Worm (Caenorhabditis elegans) whole organism, young adult: ENCODE measurements around the gene tre-3.
A peak's percentile ranks its signal among the peaks of the same experiment; 100 is the strongest.

Source experiments
- B0035.1 ChIP-seq: sonication (generic microtip); optimal IDR thresholded peaks from 2 replicates; lab custom pipeline; 2016; ENCODE audit warnings: missing genetic modification characterization, mild to moderate bottlenecking, missing compliant biosample characterization, missing genotype, missing genetic modification reagents
- D2030.7 ChIP-seq: fragments of 200-800 bp; sonication (Bioruptor generic); IDR thresholded peaks from 2 replicates; pipeline ENCODE4 v1.3.6; 2022; ENCODE audit warnings: missing genetic modification reagents, missing genetic modification characterization, missing compliant biosample characterization
- F37B4.10 ChIP-seq: fragments of 200-800 bp; sonication (Bioruptor generic); IDR thresholded peaks from 2 replicates; pipeline ENCODE4 v1.3.6; 2022; ENCODE audit warnings: missing genetic modification characterization, missing compliant biosample characterization
- F49E8.2 ChIP-seq: sonication (generic microtip); optimal IDR thresholded peaks from 3 replicates; lab custom pipeline; 2017; ENCODE audit warnings: missing genetic modification characterization, mild to moderate bottlenecking, missing compliant biosample characterization, antibody characterized with exemption, moderate library complexity; ENCODE audit not compliant: insufficient read depth
- T26A5.8 ChIP-seq: sonication (generic microtip); optimal IDR thresholded peaks from 2 replicates; lab custom pipeline; 2016; ENCODE audit warnings: missing genetic modification characterization, missing compliant biosample characterization
- Y56A3A.18 ChIP-seq: fragments of 200-800 bp; sonication (Bioruptor generic); IDR thresholded peaks from 2 replicates; pipeline ENCODE4 v1.3.6; 2022; ENCODE audit warnings: missing genetic modification reagents, missing genetic modification characterization, missing compliant biosample characterization
- attf-6 ChIP-seq: fragments of 200-800 bp; sonication (Bioruptor generic); IDR thresholded peaks from 2 replicates; pipeline ENCODE4 v1.3.6; 2022; ENCODE audit warnings: missing genetic modification reagents, missing genetic modification characterization, missing compliant biosample characterization
- bed-1 ChIP-seq: fragments of 200-800 bp; sonication (Bioruptor generic); IDR thresholded peaks from 2 replicates; pipeline ENCODE4 v1.3.6; 2022; ENCODE audit warnings: missing genetic modification reagents, missing genetic modification characterization, missing compliant biosample characterization
- ccch-3 ChIP-seq: fragments of 200-800 bp; sonication (Bioruptor generic); optimal IDR thresholded peaks from 2 replicates; lab custom pipeline; 2018; ENCODE audit warnings: mild to moderate bottlenecking, missing genetic modification characterization, missing compliant biosample characterization
- cebp-2 ChIP-seq: fragments of 200-800 bp; sonication (Bioruptor generic); IDR thresholded peaks from 2 replicates; pipeline ENCODE4 v1.3.6; 2022; ENCODE audit warnings: missing genetic modification characterization, missing compliant biosample characterization
- ceh-40 ChIP-seq: fragments of 200-800 bp; sonication (Bioruptor generic); IDR thresholded peaks from 2 replicates; pipeline ENCODE4 v1.3.6; 2022; ENCODE audit warnings: missing genetic modification characterization, missing compliant biosample characterization
- ceh-58 ChIP-seq: fragments of 200-800 bp; sonication (Bioruptor generic); IDR thresholded peaks from 2 replicates; pipeline ENCODE4 v1.3.6; 2022; ENCODE audit warnings: missing genetic modification characterization, missing compliant biosample characterization
- ceh-79 ChIP-seq: sonication (generic microtip); optimal IDR thresholded peaks from 2 replicates; lab custom pipeline; 2017; ENCODE audit warnings: mild to moderate bottlenecking, missing genetic modification characterization, missing compliant biosample characterization
- ceh-91 ChIP-seq: fragments of 200-800 bp; sonication (Bioruptor generic); IDR thresholded peaks from 2 replicates; pipeline ENCODE4 v1.3.6; 2022; ENCODE audit warnings: missing genetic modification reagents, missing genetic modification characterization, missing compliant biosample characterization
- egl-44 ChIP-seq: fragments of 200-800 bp; sonication (Bioruptor generic); IDR thresholded peaks from 2 replicates; pipeline ENCODE4 v1.3.6; 2022; ENCODE audit warnings: missing genetic modification reagents, missing genetic modification characterization, missing compliant biosample characterization
- ets-4 ChIP-seq: fragments of 200-800 bp; sonication (Bioruptor generic); optimal IDR thresholded peaks from 2 replicates; lab custom pipeline; 2018; ENCODE audit warnings: mild to moderate bottlenecking, missing genetic modification characterization, missing compliant biosample characterization
- hmg-1.2 ChIP-seq: fragments of 200-800 bp; sonication (Bioruptor generic); IDR thresholded peaks from 2 replicates; pipeline ENCODE4 v1.3.6; 2022; ENCODE audit warnings: missing genetic modification reagents, missing genetic modification characterization, missing compliant biosample characterization
- hmg-20 ChIP-seq: fragments of 200-800 bp; sonication (Bioruptor generic); IDR thresholded peaks from 2 replicates; pipeline ENCODE4 v1.3.6; 2022; ENCODE audit warnings: missing genetic modification reagents, missing genetic modification characterization, missing compliant biosample characterization
- hrde-1 ChIP-seq: sonication (generic microtip); optimal IDR thresholded peaks from 2 replicates; lab custom pipeline; 2016; ENCODE audit warnings: missing genetic modification characterization, mild to moderate bottlenecking, missing compliant biosample characterization, moderate library complexity, missing genotype, missing genetic modification reagents, borderline replicate concordance
- hsf-1 ChIP-seq: fragments of 200-800 bp; sonication (Bioruptor generic); IDR thresholded peaks from 2 replicates; pipeline ENCODE4 v1.3.6; 2022; ENCODE audit warnings: missing genetic modification reagents, missing genetic modification characterization, missing compliant biosample characterization
- lin-26 ChIP-seq: fragments of 200-800 bp; sonication (Bioruptor generic); IDR thresholded peaks from 2 replicates; pipeline ENCODE4 v1.3.6; 2022; ENCODE audit warnings: missing genetic modification reagents, missing genetic modification characterization, missing compliant biosample characterization
- lin-35 ChIP-seq, 3 experiments: fragments of 150-350 bp in 2 of 3; sonication (generic microtip) in 1 of 3; optimal IDR thresholded peaks; 2 replicates each; lab custom pipeline; 2014 to 2018; ENCODE audit warnings: missing biosample characterization in 3 of 3, missing genetic modification characterization in 3 of 3, missing genetic modification reagents in 3 of 3
- madf-3 ChIP-seq: fragments of 200-800 bp; sonication (Bioruptor generic); IDR thresholded peaks from 2 replicates; pipeline ENCODE4 v1.3.6; 2022; ENCODE audit warnings: missing genetic modification reagents, missing genetic modification characterization, missing compliant biosample characterization
- madf-8 ChIP-seq: fragments of 200-800 bp; sonication (Bioruptor generic); conservative IDR thresholded peaks from 2 replicates; pipeline ENCODE4 v1.3.6; 2022; ENCODE audit warnings: missing genetic modification reagents, missing genetic modification characterization, missing compliant biosample characterization
- mes-4 ChIP-seq: sonication (generic microtip); optimal IDR thresholded peaks from 2 replicates; lab custom pipeline; 2016; ENCODE audit warnings: missing genotype, missing genetic modification characterization, missing compliant biosample characterization
- nhr-120 ChIP-seq: fragments of 200-800 bp; sonication (Bioruptor generic); IDR thresholded peaks from 2 replicates; pipeline ENCODE4 v1.3.6; 2022; ENCODE audit warnings: missing genetic modification characterization, missing compliant biosample characterization
- nhr-27 ChIP-seq: fragments of 200-800 bp; sonication (Bioruptor generic); optimal IDR thresholded peaks from 2 replicates; lab custom pipeline; 2018; ENCODE audit warnings: mild to moderate bottlenecking, missing genetic modification characterization, moderate library complexity, missing compliant biosample characterization
- nhr-80 ChIP-seq: sonication (generic microtip); optimal IDR thresholded peaks from 2 replicates; lab custom pipeline; 2016; ENCODE audit warnings: missing genetic modification characterization, missing compliant biosample characterization
- rec-8 ChIP-seq, 2 experiments: sonication (generic microtip); optimal IDR thresholded peaks; 2 replicates each; lab custom pipeline; 2016; ENCODE audit warnings: mild to moderate bottlenecking in 2 of 2, missing genetic modification characterization in 2 of 2, missing genetic modification reagents in 2 of 2, missing genotype in 2 of 2, missing biosample characterization in 1 of 2, missing compliant biosample characterization in 1 of 2, moderate library complexity in 1 of 2
- somi-1 ChIP-seq: fragments of 200-800 bp; sonication (Bioruptor generic); optimal IDR thresholded peaks from 2 replicates; lab custom pipeline; 2018; ENCODE audit warnings: mild to moderate bottlenecking, missing genetic modification characterization, missing compliant biosample characterization
- unc-62 ChIP-seq: fragments of 150-350 bp; optimal IDR thresholded peaks from 2 replicates; lab custom pipeline; 2014; ENCODE audit warnings: missing biosample characterization, missing genetic modification reagents, missing genetic modification characterization
- zim-3 ChIP-seq: sonication (generic microtip); optimal IDR thresholded peaks from 2 replicates; lab custom pipeline; 2017; ENCODE audit warnings: mild to moderate bottlenecking, missing genetic modification characterization, moderate library complexity, missing compliant biosample characterization
- ztf-28 ChIP-seq: fragments of 200-800 bp; sonication (Bioruptor generic); IDR thresholded peaks from 2 replicates; pipeline ENCODE4 v1.3.6; 2022; ENCODE audit warnings: missing genetic modification reagents, missing genetic modification characterization, missing compliant biosample characterization

Gene tre-3

DNA sequence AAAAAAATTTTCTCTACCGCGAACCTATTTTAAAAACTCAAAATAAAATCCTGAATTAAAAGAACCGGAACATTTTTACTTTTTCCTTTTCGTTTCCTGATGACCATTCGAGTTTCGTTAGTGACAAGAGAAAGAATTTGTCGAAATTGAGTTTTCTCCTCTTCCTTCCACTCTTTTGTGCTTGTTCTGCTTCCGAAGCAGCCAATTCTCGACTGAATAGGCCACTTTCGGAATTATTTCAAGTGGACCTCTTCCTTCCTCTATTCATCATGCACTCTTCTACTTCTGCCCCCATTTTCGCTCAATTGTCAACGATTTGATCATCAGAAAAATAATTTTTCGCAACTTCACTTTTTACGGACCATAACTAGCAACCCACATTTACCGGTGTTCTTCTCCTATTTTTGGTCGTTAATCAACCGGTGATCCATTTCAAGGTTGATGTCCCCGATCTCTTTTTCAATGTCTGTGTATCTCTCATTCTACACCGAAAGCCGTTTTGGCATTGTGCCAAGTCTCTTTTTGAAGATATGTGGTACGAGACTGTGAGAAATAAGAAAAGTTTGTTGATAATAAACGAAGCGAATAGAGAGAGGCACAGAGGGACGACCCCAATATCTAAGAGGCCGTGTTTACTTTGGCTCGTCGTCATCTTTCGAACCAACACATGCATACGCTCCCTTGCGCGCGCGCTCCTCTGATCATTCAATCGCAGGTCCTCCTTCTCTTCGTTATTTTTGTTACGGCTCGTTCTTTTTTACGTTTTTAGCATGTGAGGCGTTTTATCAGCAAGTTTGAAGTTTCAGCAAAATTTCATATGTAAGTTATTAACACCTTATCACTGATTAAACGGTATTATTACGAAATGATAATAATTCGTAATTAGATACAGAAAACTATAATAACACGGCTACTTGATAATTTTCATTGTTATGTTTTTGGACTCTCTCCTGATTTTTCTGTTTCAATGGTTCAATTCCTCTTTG is 40.8 kb downstream of the tre-3 start:
- no peak for TF ChIP-seq somi-1 (GFP tag; lab: Kevin White, UChicago)
- TF ChIP-seq cebp-2, result no peak
- TF ChIP-seq ceh-40 (GFP tag; lab: Robert Waterston, UW), result no peak
- TF ChIP-seq nhr-80 (tag; lab: Kevin White, UChicago), result peak; percentile 7
- TF ChIP-seq T26A5.8 (tag; lab: Kevin White, UChicago), result no peak
- TF ChIP-seq hsf-1 (GFP tag; lab: Robert Waterston, UW), result no peak
- TF ChIP-seq zim-3 (tag; lab: Kevin White, UChicago), result no peak
- TF ChIP-seq attf-6 (GFP tag; lab: Robert Waterston, UW), result no peak

DNA sequence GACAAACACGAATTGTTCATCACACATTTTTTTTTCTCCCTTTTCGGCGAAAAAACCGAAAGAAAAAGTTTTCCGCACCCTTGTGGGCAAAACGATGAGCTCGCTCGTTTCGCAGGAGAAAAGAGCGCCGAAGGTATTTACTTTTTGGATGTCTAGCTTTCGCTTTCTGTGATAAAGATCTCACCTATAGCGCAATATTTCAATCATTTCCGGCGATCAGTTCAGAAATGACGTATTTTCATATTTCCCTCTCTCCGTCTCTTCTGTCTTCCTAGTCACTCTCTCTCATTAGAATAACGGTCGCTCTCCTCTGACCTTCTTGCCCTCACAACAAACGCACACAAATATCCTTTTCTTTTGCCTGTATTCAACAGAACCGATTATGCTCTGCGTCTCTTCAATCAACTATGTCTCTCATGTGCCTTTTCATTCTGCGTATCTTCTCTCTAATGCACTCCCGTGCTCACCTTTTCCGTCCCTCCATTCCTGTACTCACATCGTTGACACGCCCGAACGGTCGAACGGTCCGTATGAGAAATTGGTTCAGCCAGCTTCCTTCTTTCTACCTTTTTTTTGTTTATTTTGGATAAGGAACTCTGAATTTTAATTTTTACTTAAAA is 41.8 kb downstream of the tre-3 start:
- peak; percentile 90 for TF ChIP-seq hmg-1.2
- TF ChIP-seq D2030.7 (GFP tag; lab: Robert Waterston, UW), result no peak

DNA sequence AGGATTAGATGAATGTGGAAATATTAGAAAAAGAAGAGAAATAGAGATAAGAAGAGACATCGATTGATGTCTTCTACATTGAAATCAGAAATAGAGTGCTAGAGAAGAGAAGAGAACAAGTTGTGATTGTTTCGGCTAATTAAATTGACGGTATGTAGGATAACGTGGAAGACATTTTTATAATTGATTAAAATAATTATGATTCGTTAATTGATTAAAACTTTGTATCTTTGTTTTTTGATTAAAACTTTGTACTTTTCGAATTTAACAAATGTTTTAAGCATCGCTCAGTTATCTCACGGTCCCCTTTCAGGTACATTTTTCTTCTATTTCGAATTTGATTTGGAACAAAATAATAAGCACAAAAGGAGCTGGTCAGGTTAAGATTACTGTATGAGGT is 43.2 kb downstream of the tre-3 start, which contains the start of gene lgc-44:
Gene lgc-44 (minus strand): TSS at position 101 of the 400 bp plus-strand sequence.
- no peak for TF ChIP-seq madf-3 (GFP tag; lab: Robert Waterston, UW)
- no peak for TF ChIP-seq bed-1 (GFP tag; lab: Robert Waterston, UW)
- TF ChIP-seq lin-26, result no peak
- no peak for TF ChIP-seq ceh-79 (tag; lab: Kevin White, UChicago)
- TF ChIP-seq hsf-1 (GFP tag; lab: Robert Waterston, UW), result no peak
- no peak for TF ChIP-seq hmg-20
- TF ChIP-seq Y56A3A.18 (GFP tag; lab: Robert Waterston, UW), result no peak
- TF ChIP-seq lin-35 (GFP tag; optimal IDR thresholded peaks at IDR 0.05; lab: Kevin White, UChicago), result no peak
- TF ChIP-seq egl-44 (GFP tag; lab: Robert Waterston, UW), result no peak
- TF ChIP-seq F37B4.10, result no peak
- TF ChIP-seq unc-62 (GFP tag; lab: Kevin White, UChicago), result no peak
- no peak for TF ChIP-seq F49E8.2 (tag; lab: Kevin White, UChicago)
- TF ChIP-seq mes-4 (tag; lab: Kevin White, UChicago), result no peak
- no peak for TF ChIP-seq nhr-27
- TF ChIP-seq madf-8 (GFP tag; lab: Robert Waterston, UW), result no peak

DNA sequence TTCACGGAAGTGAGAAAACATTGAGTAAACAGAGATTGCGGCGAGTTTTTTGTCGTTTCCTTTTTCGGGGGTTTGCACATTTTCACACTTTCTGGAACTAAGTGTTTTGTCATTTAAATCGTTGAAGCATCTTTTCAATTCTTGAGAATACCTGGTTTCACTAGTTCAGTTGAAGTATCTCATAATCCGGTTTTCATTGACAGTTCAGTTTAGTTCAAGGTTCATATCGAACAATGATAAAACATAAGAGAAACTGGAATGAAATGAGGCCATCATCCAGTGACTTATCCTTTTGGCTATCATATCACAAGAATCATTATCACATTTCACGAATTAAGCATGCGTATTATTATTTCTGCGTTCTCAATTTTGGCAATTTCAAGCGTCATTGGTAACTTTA is 48.5 kb downstream of the tre-3 start, which contains the start of gene F46F3.3:
Gene F46F3.3 (plus strand): TSS at position 301 of the 400 bp plus-strand sequence.
- TF ChIP-seq rec-8 (tag; optimal IDR thresholded peaks at IDR 0.05; lab: Kevin White, UChicago), result no peak
- no peak for TF ChIP-seq ets-4 (GFP tag; lab: Kevin White, UChicago)
- no peak for TF ChIP-seq B0035.1 (tag; lab: Kevin White, UChicago)
- no peak for TF ChIP-seq unc-62 (GFP tag; lab: Kevin White, UChicago)
- no peak for TF ChIP-seq ccch-3 (GFP tag; lab: Kevin White, UChicago)
- TF ChIP-seq nhr-120 (GFP tag; lab: Robert Waterston, UW), result no peak
- no peak for TF ChIP-seq ceh-91 (GFP tag; lab: Robert Waterston, UW)
- TF ChIP-seq mes-4 (tag; lab: Kevin White, UChicago), result no peak
- TF ChIP-seq ceh-58, result no peak
- TF ChIP-seq hrde-1 (tag; lab: Kevin White, UChicago), result no peak
- no peak for TF ChIP-seq ztf-28 (GFP tag; lab: Robert Waterston, UW)
